Worm (Caenorhabditis elegans) whole organism, young adult: ENCODE results near the gene F55A11.11.

Source experiments
- C06A6.2 ChIP-seq: fragments of 200-800 bp; sonication (Bioruptor generic); conservative IDR thresholded peaks from 2 replicates; pipeline ENCODE4 v1.3.6; 2022; ENCODE audit warnings: missing genetic modification characterization, missing compliant biosample characterization
- F22D6.2 ChIP-seq: sonication (generic microtip); optimal IDR thresholded peaks from 2 replicates; lab custom pipeline; 2016; ENCODE audit warnings: mild to moderate bottlenecking, missing genetic modification characterization, missing compliant biosample characterization
- F23B12.7 ChIP-seq: sonication (generic microtip); optimal IDR thresholded peaks from 2 replicates; lab custom pipeline; 2017; ENCODE audit warnings: missing genetic modification characterization, mild to moderate bottlenecking, missing compliant biosample characterization, antibody characterized with exemption, moderate library complexity; ENCODE audit not compliant: insufficient read depth
- F37B4.10 ChIP-seq: fragments of 200-800 bp; sonication (Bioruptor generic); IDR thresholded peaks from 2 replicates; pipeline ENCODE4 v1.3.6; 2022; ENCODE audit warnings: missing genetic modification characterization, missing compliant biosample characterization
- F39B2.1 ChIP-seq: fragments of 200-800 bp; sonication (Bioruptor generic); IDR thresholded peaks from 2 replicates; pipeline ENCODE4 v1.3.6; 2022; ENCODE audit warnings: missing genetic modification reagents, missing genetic modification characterization, missing compliant biosample characterization
- F57C9.4 ChIP-seq: sonication (generic microtip); optimal IDR thresholded peaks from 2 replicates; lab custom pipeline; 2017; ENCODE audit warnings: mild to moderate bottlenecking, missing genetic modification characterization, missing compliant biosample characterization
- K11D2.4 ChIP-seq: fragments of 200-800 bp; sonication (Bioruptor generic); IDR thresholded peaks from 2 replicates; pipeline ENCODE4 v1.3.6; 2022; ENCODE audit warnings: missing genetic modification reagents, missing genetic modification characterization, missing compliant biosample characterization
- T07F8.4 ChIP-seq: sonication (generic microtip); optimal IDR thresholded peaks from 2 replicates; lab custom pipeline; 2016; ENCODE audit warnings: mild to moderate bottlenecking, missing genetic modification characterization, moderate library complexity, missing compliant biosample characterization
- Y53F4B.3 ChIP-seq: fragments of 200-800 bp; sonication (Bioruptor generic); IDR thresholded peaks from 2 replicates; pipeline ENCODE4 v1.3.6; 2022; ENCODE audit warnings: missing genetic modification reagents, missing genetic modification characterization, missing compliant biosample characterization
- aptf-3 ChIP-seq: fragments of 200-800 bp; sonication (Bioruptor generic); IDR thresholded peaks from 2 replicates; pipeline ENCODE4 v1.3.6; 2022; ENCODE audit warnings: missing genetic modification characterization, missing compliant biosample characterization
- athp-1 ChIP-seq: sonication (generic microtip); optimal IDR thresholded peaks from 2 replicates; lab custom pipeline; 2017; ENCODE audit warnings: mild to moderate bottlenecking, missing genetic modification characterization, missing compliant biosample characterization
- attf-3 ChIP-seq: fragments of 200-800 bp; sonication (Bioruptor generic); conservative IDR thresholded peaks from 2 replicates; pipeline ENCODE4 v1.3.6; 2022; ENCODE audit warnings: missing genetic modification reagents, missing genetic modification characterization, missing compliant biosample characterization
- cebp-1 ChIP-seq, 2 experiments: fragments of 200-800 bp in 1 of 2; sonication (Bioruptor generic) in 1 of 2; sonication (generic microtip) in 1 of 2; IDR thresholded peaks in 1 of 2; optimal IDR thresholded peaks in 1 of 2; 2 replicates each; pipeline versions ENCODE4 v1.3.6 to Lab custom; 2017 to 2022; ENCODE audit warnings: missing compliant biosample characterization in 2 of 2, missing genetic modification characterization in 2 of 2, mild to moderate bottlenecking in 1 of 2, missing genetic modification reagents in 1 of 2, moderate library complexity in 1 of 2
- ceh-100 ChIP-seq: fragments of 200-800 bp; sonication (Bioruptor generic); IDR thresholded peaks from 2 replicates; pipeline ENCODE4 v1.3.6; 2022; ENCODE audit warnings: missing genetic modification reagents, missing genetic modification characterization, missing compliant biosample characterization
- ceh-79 ChIP-seq: sonication (generic microtip); optimal IDR thresholded peaks from 2 replicates; lab custom pipeline; 2017; ENCODE audit warnings: mild to moderate bottlenecking, missing genetic modification characterization, missing compliant biosample characterization
- chd-7 ChIP-seq: sonication (generic microtip); optimal IDR thresholded peaks from 2 replicates; lab custom pipeline; 2016; ENCODE audit warnings: mild to moderate bottlenecking, missing genetic modification characterization, moderate library complexity, missing compliant biosample characterization
- die-1 ChIP-seq: sonication (generic microtip); optimal IDR thresholded peaks from 2 replicates; lab custom pipeline; 2016; ENCODE audit warnings: missing genotype, mild to moderate bottlenecking, missing genetic modification characterization, missing compliant biosample characterization
- dox-1 ChIP-seq: fragments of 200-800 bp; sonication (Bioruptor generic); IDR thresholded peaks from 2 replicates; pipeline ENCODE4 v1.3.6; 2022; ENCODE audit warnings: missing genetic modification reagents, missing genetic modification characterization, missing compliant biosample characterization
- egl-44 ChIP-seq: fragments of 200-800 bp; sonication (Bioruptor generic); IDR thresholded peaks from 2 replicates; pipeline ENCODE4 v1.3.6; 2022; ENCODE audit warnings: missing genetic modification reagents, missing genetic modification characterization, missing compliant biosample characterization
- gei-17 ChIP-seq: fragments of 200-800 bp; sonication (Bioruptor generic); optimal IDR thresholded peaks from 2 replicates; lab custom pipeline; 2018; ENCODE audit warnings: mild to moderate bottlenecking, missing genetic modification characterization, missing compliant biosample characterization
- hlh-12 ChIP-seq: sonication (generic microtip); optimal IDR thresholded peaks from 2 replicates; lab custom pipeline; 2016; ENCODE audit warnings: missing genetic modification characterization, missing compliant biosample characterization
- lin-40 ChIP-seq: sonication (generic microtip); optimal IDR thresholded peaks from 2 replicates; lab custom pipeline; 2016; ENCODE audit warnings: missing genetic modification characterization, mild to moderate bottlenecking, missing compliant biosample characterization, missing genotype, missing genetic modification reagents
- lin-54 ChIP-seq: fragments of 200-800 bp; sonication (Bioruptor generic); optimal IDR thresholded peaks from 2 replicates; lab custom pipeline; 2018; ENCODE audit warnings: mild to moderate bottlenecking, missing genetic modification characterization, missing compliant biosample characterization
- lir-1 ChIP-seq: fragments of 200-800 bp; sonication (Bioruptor generic); conservative IDR thresholded peaks from 2 replicates; pipeline ENCODE4 v1.3.6; 2022; ENCODE audit warnings: missing genetic modification reagents, missing genetic modification characterization, missing compliant biosample characterization
- lsl-1 ChIP-seq: fragments of 200-800 bp; sonication (Bioruptor generic); optimal IDR thresholded peaks from 2 replicates; lab custom pipeline; 2018; ENCODE audit warnings: mild to moderate bottlenecking, missing genetic modification characterization, moderate library complexity, missing compliant biosample characterization
- madf-3 ChIP-seq: fragments of 200-800 bp; sonication (Bioruptor generic); IDR thresholded peaks from 2 replicates; pipeline ENCODE4 v1.3.6; 2022; ENCODE audit warnings: missing genetic modification reagents, missing genetic modification characterization, missing compliant biosample characterization
- mel-28 ChIP-seq: sonication (generic microtip); optimal IDR thresholded peaks from 2 replicates; lab custom pipeline; 2016; ENCODE audit warnings: borderline replicate concordance, mild to moderate bottlenecking, missing genetic modification characterization, missing compliant biosample characterization
- mes-4 ChIP-seq: sonication (generic microtip); optimal IDR thresholded peaks from 2 replicates; lab custom pipeline; 2016; ENCODE audit warnings: missing genotype, missing genetic modification characterization, missing compliant biosample characterization
- nfya-2 ChIP-seq: fragments of 200-800 bp; sonication (Bioruptor generic); IDR thresholded peaks from 2 replicates; pipeline ENCODE4 v1.3.6; 2022; ENCODE audit warnings: missing genetic modification reagents, missing genetic modification characterization, missing compliant biosample characterization
- nfyb-1 ChIP-seq: fragments of 200-800 bp; sonication (Bioruptor generic); IDR thresholded peaks from 2 replicates; pipeline ENCODE4 v1.3.6; 2022; ENCODE audit warnings: missing genetic modification reagents, missing genetic modification characterization, missing compliant biosample characterization
- nhr-27 ChIP-seq: fragments of 200-800 bp; sonication (Bioruptor generic); optimal IDR thresholded peaks from 2 replicates; lab custom pipeline; 2018; ENCODE audit warnings: mild to moderate bottlenecking, missing genetic modification characterization, moderate library complexity, missing compliant biosample characterization
- nhr-90 ChIP-seq: sonication (generic microtip); optimal IDR thresholded peaks from 2 replicates; lab custom pipeline; 2016; ENCODE audit warnings: missing genotype, mild to moderate bottlenecking, missing genetic modification characterization, missing compliant biosample characterization
- rpc-1 ChIP-seq, 2 experiments: fragments of 150-350 bp in 1 of 2; sonication (generic microtip) in 1 of 2; optimal IDR thresholded peaks; 2 replicates each; lab custom pipeline; 2014 to 2018; ENCODE audit warnings: missing biosample characterization in 1 of 2, missing genetic modification characterization in 1 of 2, missing genetic modification reagents in 1 of 2, missing genotype in 1 of 2
- somi-1 ChIP-seq: fragments of 200-800 bp; sonication (Bioruptor generic); optimal IDR thresholded peaks from 2 replicates; lab custom pipeline; 2018; ENCODE audit warnings: mild to moderate bottlenecking, missing genetic modification characterization, missing compliant biosample characterization
- tbp1 ChIP-seq: fragments of 200-800 bp; sonication (Bioruptor generic); optimal IDR thresholded peaks from 2 replicates; lab custom pipeline; 2018; ENCODE audit warnings: mild to moderate bottlenecking, missing genetic modification characterization, missing compliant biosample characterization
- unc-130 ChIP-seq: sonication (generic microtip); optimal IDR thresholded peaks from 2 replicates; lab custom pipeline; 2016; ENCODE audit warnings: missing genetic modification reagents, missing genetic modification characterization, missing compliant biosample characterization
- xnd-1 ChIP-seq: sonication (generic microtip); optimal IDR thresholded peaks from 2 replicates; lab custom pipeline; 2016; ENCODE audit warnings: missing genotype, missing genetic modification reagents, missing genetic modification characterization, missing compliant biosample characterization
- ztf-26 ChIP-seq: sonication (generic microtip); optimal IDR thresholded peaks from 2 replicates; lab custom pipeline; 2017; ENCODE audit warnings: missing genetic modification characterization, missing compliant biosample characterization
- ztf-28 ChIP-seq: fragments of 200-800 bp; sonication (Bioruptor generic); IDR thresholded peaks from 2 replicates; pipeline ENCODE4 v1.3.6; 2022; ENCODE audit warnings: missing genetic modification reagents, missing genetic modification characterization, missing compliant biosample characterization

F55A11.11 gene

DNA sequence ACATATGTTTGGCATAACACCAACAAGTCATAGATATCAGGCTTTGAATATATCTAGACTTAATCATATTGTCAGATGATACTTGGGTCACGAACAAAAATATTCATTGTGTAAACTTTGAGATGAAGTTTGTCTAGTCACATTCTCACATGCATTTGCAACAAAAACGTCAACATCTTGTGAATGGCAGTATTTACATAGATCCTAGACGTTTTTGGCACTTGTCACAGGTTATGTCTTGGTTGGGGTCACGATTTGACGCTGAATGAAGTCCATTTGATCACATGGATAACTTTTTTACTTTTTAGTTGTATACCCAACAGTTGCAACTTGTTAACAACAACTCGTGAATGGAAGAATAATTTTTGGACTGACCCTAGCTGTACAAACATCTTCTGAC, 15.4 kb downstream of the F55A11.11 start:
- TF ChIP-seq ztf-28 (GFP tag; lab: Robert Waterston, UW) = no peak
- 0 out of 2 replicates have a peak, but pooled peaks have one; percentile 12 for TF ChIP-seq K11D2.4 (GFP tag; lab: Robert Waterston, UW)
- no peak for TF ChIP-seq F39B2.1 (GFP tag; lab: Robert Waterston, UW)
- no peak for TF ChIP-seq lir-1

DNA sequence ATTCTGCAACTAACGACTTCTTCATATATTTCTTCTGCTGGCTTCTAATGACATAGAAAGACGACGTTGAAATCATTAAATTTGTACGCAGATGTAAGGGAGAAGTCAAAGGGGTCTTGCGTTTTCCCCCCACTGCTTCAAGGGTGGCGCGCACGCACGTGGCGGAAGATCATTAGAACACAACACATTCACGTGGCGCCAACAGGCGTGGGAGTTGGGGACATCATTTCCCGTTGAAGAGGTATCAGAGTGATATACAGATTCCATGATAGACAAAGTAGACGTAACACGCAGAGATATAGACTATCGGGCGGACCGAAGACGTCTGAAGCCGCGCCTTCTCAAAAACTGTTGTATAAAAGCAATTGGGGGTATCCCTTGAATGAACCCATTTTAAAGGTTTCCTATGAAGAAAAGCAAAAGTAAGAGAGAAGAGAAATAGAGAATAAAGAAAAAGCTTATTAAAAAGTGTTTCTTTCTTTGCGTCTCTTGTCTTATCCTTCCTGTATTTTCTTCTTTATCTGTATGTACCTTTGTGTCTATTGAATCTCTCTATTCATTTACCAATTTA, 16.4 kb downstream of the F55A11.11 start:
- TF ChIP-seq F23B12.7 (no peak), F22D6.2 (tag; lab: Kevin White, UChicago) (peak; percentile 81), die-1 (tag; lab: Kevin White, UChicago) (peak; percentile 86), mel-28 (no peak), chd-7 (tag; lab: Kevin White, UChicago) (peak; percentile 66), somi-1 (GFP tag; lab: Kevin White, UChicago) (peak; percentile 69), egl-44 (GFP tag; lab: Robert Waterston, UW) (peak; percentile 18; the same call in 1 of the 2 replicates), nhr-90 (tag; lab: Kevin White, UChicago) (no peak), cebp-1 (GFP tag; IDR thresholded peaks at IDR 0.05; lab: Robert Waterston, UW) (no peak), cebp-1 (tag; optimal IDR thresholded peaks at IDR 0.05; lab: Kevin White, UChicago) (peak; percentile 3), ztf-26 (tag; lab: Kevin White, UChicago) (peak; percentile 91), C06A6.2 (GFP tag; lab: Robert Waterston, UW) (peak; percentile 51; the same call in 1 of the 2 replicates), lin-40 (peak; percentile 80), nfyb-1 (peak; percentile 70; the same call in 1 of the 2 replicates), madf-3 (GFP tag; lab: Robert Waterston, UW) (0 out of 2 replicates have a peak, but pooled peaks have one; percentile 19)

DNA sequence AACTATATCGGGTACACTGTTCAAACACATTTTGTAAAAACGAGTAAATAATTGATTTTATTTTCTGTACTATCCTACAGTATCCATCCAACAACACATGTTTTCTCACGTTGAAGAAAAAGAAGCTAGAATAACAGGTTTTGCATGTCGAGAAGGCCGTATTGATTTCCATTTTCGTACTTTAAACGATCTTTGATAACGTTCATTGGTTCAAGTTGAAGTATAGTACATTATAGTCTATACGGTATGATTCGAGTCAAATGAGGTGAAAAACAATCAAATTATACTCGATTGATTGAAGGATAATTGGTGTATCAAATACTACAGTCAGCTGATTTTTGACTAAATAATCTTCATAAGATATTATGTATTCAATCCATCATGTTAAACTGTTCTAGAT, 17.5 kb downstream of the F55A11.11 start:
- no peak for TF ChIP-seq ceh-100 (GFP tag; lab: Robert Waterston, UW)
- no peak for TF ChIP-seq C06A6.2 (GFP tag; lab: Robert Waterston, UW)

DNA sequence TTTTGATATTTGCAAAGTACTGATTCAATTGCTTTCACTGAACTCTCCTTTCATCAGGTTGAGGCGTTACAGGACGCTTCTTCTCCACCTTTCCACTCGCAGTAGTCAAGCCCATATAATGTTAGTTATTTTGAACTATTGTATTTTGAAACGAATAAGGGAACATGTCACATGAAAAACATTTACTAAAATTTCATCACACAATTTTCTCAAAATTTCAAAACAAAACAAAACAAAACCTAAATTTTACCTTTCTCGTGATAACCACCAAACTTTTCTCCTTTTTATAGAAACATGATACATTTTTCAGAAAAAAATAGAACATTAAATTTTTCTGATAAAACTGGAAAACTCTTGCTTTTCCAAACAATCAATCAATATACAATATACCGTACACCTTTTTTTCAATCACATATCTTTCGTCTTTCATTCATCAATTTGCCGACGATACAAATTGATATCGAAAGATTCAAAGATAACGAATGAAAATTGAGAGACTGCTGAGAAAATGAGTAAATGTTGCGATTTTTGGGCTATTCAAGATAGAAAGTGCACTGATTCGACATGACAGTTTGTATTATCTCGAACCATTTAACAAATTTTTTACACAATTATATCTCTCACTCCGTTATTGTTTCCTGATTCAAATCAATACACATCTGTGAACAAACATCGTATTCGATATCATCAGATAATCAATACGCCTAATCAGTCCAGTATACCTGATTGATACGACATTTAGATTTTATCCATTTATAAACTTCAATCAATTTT, 18.3 kb downstream of the F55A11.11 start:
- no peak for TF ChIP-seq cebp-1 (GFP tag; IDR thresholded peaks at IDR 0.05; lab: Robert Waterston, UW)
- peak; percentile 39 for TF ChIP-seq cebp-1 (tag; optimal IDR thresholded peaks at IDR 0.05; lab: Kevin White, UChicago)
- peak; percentile 12 for TF ChIP-seq ztf-26 (tag; lab: Kevin White, UChicago)
- TF ChIP-seq mes-4 = no peak
- no peak for TF ChIP-seq aptf-3
- TF ChIP-seq lin-40 = peak; percentile 21
- no peak for TF ChIP-seq rpc-1 (optimal IDR thresholded peaks at IDR 0.05; lab: Kevin White, UChicago)
- no peak for TF ChIP-seq rpc-1 (tag; optimal IDR thresholded peaks at IDR 0.05; lab: Kevin White, UChicago)

DNA sequence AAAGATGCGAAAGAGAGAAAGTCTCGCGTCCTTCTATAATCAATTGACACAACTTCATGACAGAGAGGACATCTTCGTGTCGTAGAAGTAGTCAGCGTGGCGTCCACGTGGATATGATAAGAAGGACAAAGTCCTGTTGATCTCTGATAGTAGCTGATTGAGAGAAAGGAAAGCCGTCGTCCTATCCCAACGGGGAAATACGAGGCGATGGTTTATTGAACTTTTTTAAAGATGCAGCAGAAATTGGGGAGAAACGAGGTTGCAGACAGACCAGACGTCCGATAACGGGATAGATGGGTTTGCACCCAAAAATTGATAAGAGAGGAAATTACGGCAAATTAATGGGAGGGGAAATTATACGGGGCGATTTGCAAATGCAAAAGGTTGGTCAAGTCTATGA, 19.6 kb downstream of the F55A11.11 start:
- TF ChIP-seq Y53F4B.3 (GFP tag; lab: Robert Waterston, UW) (no peak), F57C9.4 (tag; lab: Kevin White, UChicago) (no peak), gei-17 (GFP tag; lab: Kevin White, UChicago) (no peak), attf-3 (no peak), athp-1 (no peak), nfya-2 (no peak), xnd-1 (tag; lab: Kevin White, UChicago) (no peak), unc-130 (GFP tag; lab: Kevin White, UChicago) (no peak), nhr-27 (tag; lab: Kevin White, UChicago) (no peak), lsl-1 (GFP tag; lab: Kevin White, UChicago) (no peak), tbp1 (peak; percentile 15), hlh-12 (tag; lab: Kevin White, UChicago) (no peak), madf-3 (GFP tag; lab: Robert Waterston, UW) (no peak), T07F8.4 (tag; lab: Kevin White, UChicago) (no peak), lin-54 (GFP tag; lab: Kevin White, UChicago) (no peak), F37B4.10 (GFP tag; lab: Robert Waterston, UW) (no peak), ceh-79 (no peak), dox-1 (GFP tag; lab: Robert Waterston, UW) (no peak)
